Worm (Caenorhabditis elegans): Measurements from ENCODE around the gene tsp-21.

Gene tsp-21

ce11 chrX:9933291-9934008, 1.3 kb downstream of the tsp-21 start:
- TF ChIP-seq ama-1 (optimal IDR thresholded peaks at IDR 0.05) (peak; percentile 33), ceh-28 (tag; optimal IDR thresholded peaks at IDR 0.05) (no peak), ztf-4 (tag; optimal IDR thresholded peaks at IDR 0.05) (no peak), nhr-11 (tag; optimal IDR thresholded peaks at IDR 0.05) (no peak)

ce11 chrX:9934009-9934323, 1.8 kb downstream of the tsp-21 start:
- TF ChIP-seq ama-1 (optimal IDR thresholded peaks at IDR 0.05) (no peak), pha-4 (tag; optimal IDR thresholded peaks at IDR 0.05) (peak; percentile 23), nhr-67 (tag; optimal IDR thresholded peaks at IDR 0.05) (no peak), nhr-77 (tag; optimal IDR thresholded peaks at IDR 0.05) (no peak), elt-2 (tag; optimal IDR thresholded peaks at IDR 0.05) (peak; percentile 67), lin-15B (tag; optimal IDR thresholded peaks at IDR 0.05) (no peak), elt-3 (tag; optimal IDR thresholded peaks at IDR 0.05) (no peak), pqm-1 (tag; optimal IDR thresholded peaks at IDR 0.05) (peak; percentile 52), egl-5 (tag; optimal IDR thresholded peaks at IDR 0.05) (no peak), unc-39 (tag; optimal IDR thresholded peaks at IDR 0.05) (no peak), nhr-25 (tag; optimal IDR thresholded peaks at IDR 0.05) (no peak)

ce11 chrX:9938091-9938490, 5.9 kb downstream of the tsp-21 start:
- peak; percentile 73 for TF ChIP-seq nhr-25 (tag; optimal IDR thresholded peaks at IDR 0.05)
- peak; percentile 45 for TF ChIP-seq egl-5 (tag; optimal IDR thresholded peaks at IDR 0.05)
- TF ChIP-seq ama-1 (optimal IDR thresholded peaks at IDR 0.05), result no peak
- TF ChIP-seq nhr-43 (tag; optimal IDR thresholded peaks at IDR 0.05; ENCODE audit: poor library complexity, severe bottlenecking), result peak; percentile 20
- TF ChIP-seq nhr-23 (tag; optimal IDR thresholded peaks at IDR 0.05), result peak; percentile 34
- no peak for TF ChIP-seq lin-39 (tag; optimal IDR thresholded peaks at IDR 0.05)
- no peak for TF ChIP-seq nhr-67 (tag; optimal IDR thresholded peaks at IDR 0.05)
- no peak for TF ChIP-seq pqm-1 (tag; optimal IDR thresholded peaks at IDR 0.05)

ce11 chrX:9938537-9938936, 6.4 kb downstream of the tsp-21 start, which contains the start of the genes C17G1.5 and C17G1.14:
C17G1.5 (plus strand) TSS chrX:9938802.
C17G1.14 (plus strand) TSS chrX:9938813.
- TF ChIP-seq nhr-77 (tag; optimal IDR thresholded peaks at IDR 0.05) (no peak), ZK546.5 (tag; optimal IDR thresholded peaks at IDR 0.05) (no peak), pha-4 (tag; optimal IDR thresholded peaks at IDR 0.05) (peak; percentile 7), elt-2 (tag; optimal IDR thresholded peaks at IDR 0.05) (peak; percentile 2), skn-1 (tag; optimal IDR thresholded peaks at IDR 0.05) (no peak)

- peak; percentile 74 for TF ChIP-seq pha-4 (tag; optimal IDR thresholded peaks at IDR 0.05)
- TF ChIP-seq mml-1 (tag; optimal IDR thresholded peaks at IDR 0.05), result no peak
Observed at ce11 chrX:9940524-9940923, 8.4 kb downstream of the tsp-21 start.

ce11 chrX:9941379-9941778, 9.2 kb downstream of the tsp-21 start:
- TF ChIP-seq nhr-25 (tag; optimal IDR thresholded peaks at IDR 0.05) (peak; percentile 31), hmg-11 (tag; optimal IDR thresholded peaks at IDR 0.05) (peak; percentile 13), ceh-28 (tag; optimal IDR thresholded peaks at IDR 0.05) (no peak), fkh-10 (GFP tag; optimal IDR thresholded peaks at IDR 0.05) (no peak)

ce11 chrX:9948528-9948927, 16.4 kb downstream of the tsp-21 start:
- TF ChIP-seq ceh-16 (tag; optimal IDR thresholded peaks at IDR 0.05) (no peak), nhr-43 (tag; optimal IDR thresholded peaks at IDR 0.05; ENCODE audit: poor library complexity, severe bottlenecking) (no peak), hmg-11 (tag; optimal IDR thresholded peaks at IDR 0.05) (no peak), lsy-12 (tag; optimal IDR thresholded peaks at IDR 0.05) (no peak), zag-1 (tag; optimal IDR thresholded peaks at IDR 0.05) (no peak), egl-5 (tag; optimal IDR thresholded peaks at IDR 0.05) (no peak), nhr-76 (tag; optimal IDR thresholded peaks at IDR 0.05) (no peak), egl-27 (tag; optimal IDR thresholded peaks at IDR 0.05) (no peak), elt-2 (tag; optimal IDR thresholded peaks at IDR 0.05) (no peak), lin-15B (tag; optimal IDR thresholded peaks at IDR 0.05) (no peak), ZK546.5 (tag; optimal IDR thresholded peaks at IDR 0.05) (no peak), ztf-11 (tag; optimal IDR thresholded peaks at IDR 0.05) (no peak), aly-2 (tag; optimal IDR thresholded peaks at IDR 0.05) (no peak), pqm-1 (tag; optimal IDR thresholded peaks at IDR 0.05) (no peak), nfya-1 (tag; optimal IDR thresholded peaks at IDR 0.05; ENCODE audit: insufficient read depth) (no peak), nhr-237 (tag; optimal IDR thresholded peaks at IDR 0.05) (no peak), ceh-28 (tag; optimal IDR thresholded peaks at IDR 0.05) (no peak), ama-1 (optimal IDR thresholded peaks at IDR 0.05) (no peak), snpc-4 (tag; optimal IDR thresholded peaks at IDR 0.05) (no peak), nhr-25 (tag; optimal IDR thresholded peaks at IDR 0.05) (no peak)
